Worm (Caenorhabditis elegans) whole organism, early embryonic: ENCODE measurements around the gene H14N18.4.

ENCODE experiments used
- ama-1 ChIP-seq: fragments of 150-350 bp; optimal IDR thresholded peaks from 2 replicates; lab custom pipeline; 2014
- hmg-4 ChIP-seq: fragments of 200-800 bp; sonication (Bioruptor generic); optimal IDR thresholded peaks from 2 replicates; lab custom pipeline; 2018; ENCODE audit warnings: mild to moderate bottlenecking, missing genetic modification characterization, missing compliant biosample characterization
- pes-1 ChIP-seq: fragments of 200-800 bp; sonication (Bioruptor generic); IDR thresholded peaks from 2 replicates; pipeline ENCODE4 v1.3.6; 2022; ENCODE audit warnings: missing genetic modification reagents, missing genetic modification characterization, missing compliant biosample characterization
- tbx-37 ChIP-seq: fragments of 200-800 bp; sonication (Bioruptor generic); conservative IDR thresholded peaks from 2 replicates; pipeline ENCODE4 v1.3.6; 2022; ENCODE audit warnings: missing genetic modification reagents, missing genetic modification characterization, missing compliant biosample characterization

DNA sequence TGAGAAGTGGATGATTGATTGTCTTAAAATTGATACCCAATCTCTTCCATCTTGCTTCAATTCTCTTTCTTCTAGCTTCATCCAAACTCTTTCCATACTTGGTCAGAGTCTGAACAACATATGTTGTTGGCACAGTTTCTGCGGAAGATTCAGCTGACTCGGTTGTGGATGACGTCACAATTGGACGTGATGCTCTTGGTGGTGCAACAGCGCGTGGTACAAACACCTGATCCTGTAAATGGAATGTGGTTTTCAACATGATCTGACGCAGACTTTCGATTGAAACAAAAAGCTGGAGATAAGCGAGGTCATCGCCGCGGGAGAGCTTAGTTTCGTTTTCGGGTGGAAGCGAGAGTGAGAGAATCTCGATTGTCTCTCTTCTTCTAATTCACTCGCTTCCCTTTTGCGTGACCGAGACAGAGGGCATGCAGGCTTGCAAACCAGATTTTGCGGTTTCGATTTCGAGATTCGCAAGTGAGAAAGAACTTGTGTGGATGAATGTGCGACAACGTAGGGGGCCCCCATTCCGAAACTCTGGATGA lies 13.7 kb upstream of the H14N18.4 start:
- TF ChIP-seq pes-1 (GFP tag; lab: Robert Waterston, UW) = no peak
- TF ChIP-seq hmg-4 (GFP tag; lab: Kevin White, UChicago) = no peak
- no peak for TF ChIP-seq ama-1 (lab: Kevin White, UChicago)
- TF ChIP-seq tbx-37 (GFP tag; lab: Robert Waterston, UW) = no peak
